Fruit fly (Drosophila melanogaster): ENCODE measurements around the gene CG18731.
A peak's percentile ranks its signal among the peaks of the same experiment; 100 is the strongest.

CG18731 gene

DNA sequence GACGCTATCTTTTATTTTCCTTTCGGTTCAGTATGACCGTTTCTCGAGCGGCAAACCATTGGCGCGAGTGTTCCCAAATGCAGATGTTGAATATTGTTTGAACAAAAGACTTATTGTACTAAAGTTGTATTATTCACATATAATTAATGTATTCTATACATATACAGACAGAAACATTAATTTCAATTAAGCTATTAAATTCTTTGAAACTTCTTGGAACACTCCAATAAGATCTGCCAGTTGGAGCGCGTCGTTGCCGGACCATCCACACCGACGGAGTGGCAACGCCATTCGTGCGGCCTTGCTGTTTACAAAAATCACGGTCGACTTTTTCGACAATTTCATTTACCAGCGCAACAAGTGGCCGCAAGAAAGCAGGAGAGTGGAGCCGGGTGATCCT lies 20.2 kb downstream of the CG18731 start, which contains the start of the genes Wdr24 and IntS11 (continued):
- TF ChIP-seq ssp (GFP tag; IDR thresholded peaks at IDR 0.05) (peak; percentile 84), kah (GFP tag; optimal IDR thresholded peaks at IDR 0.05) (peak; percentile 9), sc (optimal IDR thresholded peaks at IDR 0.05) (no peak), sc (GFP tag; optimal IDR thresholded peaks at IDR 0.05) (no peak), Opbp (GFP tag; IDR thresholded peaks at IDR 0.05; ENCODE audit: partially characterized antibody) (peak; percentile 35; the same call in 1 of the 3 replicates), Rx (GFP tag; IDR thresholded peaks at IDR 0.05) (peak; percentile 87), CG17359 (tag; optimal IDR thresholded peaks at IDR 0.05) (peak; percentile 70), dan (GFP tag; IDR thresholded peaks at IDR 0.05) (no peak), CG18476 (GFP tag; optimal IDR thresholded peaks at IDR 0.05) (peak; percentile 82), toy (GFP tag; IDR thresholded peaks at IDR 0.05) (peak; percentile 85), CG18262 (tag; optimal IDR thresholded peaks at IDR 0.05) (peak; percentile 67), sqz (GFP tag; optimal IDR thresholded peaks at IDR 0.05) (no peak), nerfin-1 (tag; optimal IDR thresholded peaks at IDR 0.05) (peak; percentile 41), CG3847 (GFP tag; IDR thresholded peaks at IDR 0.05) (peak; percentile 96), ken (GFP tag; IDR thresholded peaks at IDR 0.05) (peak; percentile 90), CG10565 (GFP tag; optimal IDR thresholded peaks at IDR 0.05) (no peak), bsh (GFP tag; optimal IDR thresholded peaks at IDR 0.05) (peak; percentile 70 to 72), PHDP (tag; optimal IDR thresholded peaks at IDR 0.05) (peak; percentile 83), Spps (tag; optimal IDR thresholded peaks at IDR 0.05) (no peak), Dip3 (GFP tag; optimal IDR thresholded peaks at IDR 0.05) (peak; percentile 91), Mes4 (GFP tag; optimal IDR thresholded peaks at IDR 0.05) (peak; percentile 36), CG6765 (GFP tag; optimal IDR thresholded peaks at IDR 0.05) (no peak), crc (GFP tag; optimal IDR thresholded peaks at IDR 0.05) (no peak), CG2875 (GFP tag; optimal IDR thresholded peaks at IDR 0.05) (no peak), CG3995 (GFP tag; optimal IDR thresholded peaks at IDR 0.05) (peak; percentile 86), CG1529 (GFP tag; optimal IDR thresholded peaks at IDR 0.05) (no peak), jumu (GFP tag; optimal IDR thresholded peaks at IDR 0.05) (peak; percentile 56), CG3281 (GFP tag; optimal IDR thresholded peaks at IDR 0.05) (peak; percentile 71), CG13296 (GFP tag; optimal IDR thresholded peaks at IDR 0.05) (peak; percentile 68), CG32772 (GFP tag; IDR thresholded peaks at IDR 0.05) (peak; percentile 97), Hr78 (GFP tag; optimal IDR thresholded peaks at IDR 0.05) (no peak), NC2β (GFP tag; optimal IDR thresholded peaks at IDR 0.05) (peak; percentile 50), vnd (GFP tag; IDR thresholded peaks at IDR 0.05; ENCODE audit: partially characterized antibody) (peak; percentile 52; the same call in 2 of the 3 replicates), CG8478 (optimal IDR thresholded peaks at IDR 0.05) (no peak), CG34224 (GFP tag; IDR thresholded peaks at IDR 0.05; ENCODE audit: partially characterized antibody) (peak; percentile 31; the same call in 1 of the 3 replicates), CG34422 (GFP tag; IDR thresholded peaks at IDR 0.05) (peak; percentile 95), CG11456 (GFP tag; IDR thresholded peaks at IDR 0.05) (peak; percentile 93), gt (GFP tag; IDR thresholded peaks at IDR 0.05) (peak; percentile 68), CG11085 (GFP tag; IDR thresholded peaks at IDR 0.05) (peak; percentile 92), CG10959 (GFP tag; IDR thresholded peaks at IDR 0.05) (0 out of 2 replicates have a peak, but pooled peaks have one; percentile 30), Scr (GFP tag; IDR thresholded peaks at IDR 0.05; ENCODE audit: partially characterized antibody) (peak; percentile 51), Drgx (GFP tag; IDR thresholded peaks at IDR 0.05) (peak; percentile 97), CG9817 (tag; optimal IDR thresholded peaks at IDR 0.05) (peak; percentile 93), prd (optimal IDR thresholded peaks at IDR 0.05) (no peak), prd (GFP tag; IDR thresholded peaks at IDR 0.05) (peak; percentile 96), HHEX (GFP tag; optimal IDR thresholded peaks at IDR 0.05) (peak; percentile 69), mld (GFP tag; IDR thresholded peaks at IDR 0.05; ENCODE audit: partially characterized antibody) (no peak), HLH54F (GFP tag; optimal IDR thresholded peaks at IDR 0.05) (peak; percentile 86), luna (GFP tag; optimal IDR thresholded peaks at IDR 0.05) (peak; percentile 12), Sox100B (GFP tag; optimal IDR thresholded peaks at IDR 0.05) (no peak), CG10366 (GFP tag; IDR thresholded peaks at IDR 0.05) (peak; percentile 94), sima (GFP tag; optimal IDR thresholded peaks at IDR 0.05) (no peak)

All from whole organism, embryonic.